Worm (Caenorhabditis elegans): ENCODE results near the gene srab-7.

DNA sequence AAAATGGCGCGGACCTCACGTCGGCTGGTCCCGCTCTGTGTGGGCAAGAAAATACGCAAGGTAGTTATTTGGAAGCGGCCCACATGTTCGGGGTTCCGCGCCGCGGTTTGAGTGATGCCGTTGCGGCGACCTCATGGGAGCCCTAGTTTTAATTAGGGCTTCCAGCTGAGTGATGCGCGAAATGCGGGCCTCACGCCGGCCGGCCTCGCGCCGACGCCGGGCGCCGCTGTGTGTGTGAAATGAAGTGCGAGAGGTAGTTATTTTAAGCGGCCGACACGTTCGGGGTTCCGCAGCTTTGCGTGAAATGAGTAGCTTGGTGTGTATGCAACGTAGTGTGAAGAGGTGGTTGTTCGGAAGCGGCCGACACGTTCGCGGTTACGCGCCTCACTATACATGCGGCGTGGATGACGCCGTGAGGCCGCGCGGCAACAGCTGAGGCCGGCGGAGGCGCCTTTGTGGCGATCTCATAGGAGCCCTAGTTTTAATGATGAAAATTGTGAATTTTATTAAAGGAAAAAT is 5.0 kb downstream of the srab-7 start:
- no peak for TF ChIP-seq skn-1 (tag; optimal IDR thresholded peaks at IDR 0.05)
- no peak for TF ChIP-seq C04F5.9 (tag; optimal IDR thresholded peaks at IDR 0.05)
- no peak for TF ChIP-seq ama-1 (optimal IDR thresholded peaks at IDR 0.05)
- no peak for TF ChIP-seq elt-2 (tag; optimal IDR thresholded peaks at IDR 0.05)
- no peak for TF ChIP-seq ceh-90 (tag; optimal IDR thresholded peaks at IDR 0.05)
